Fruit fly (Drosophila melanogaster) whole organism, embryonic: ENCODE results near the gene Sqor.
A peak's percentile ranks its signal among the peaks of the same experiment; 100 is the strongest.

ENCODE experiments used
- Antp ChIP-seq: fragments of 200-800 bp; sonication (Bioruptor generic); optimal IDR thresholded peaks from 3 replicates; lab custom pipeline; 2016; ENCODE audit warnings: missing biosample characterization, missing genetic modification characterization
- Bdp1 ChIP-seq: fragments of 200-800 bp; sonication (Bioruptor generic); optimal IDR thresholded peaks from 3 replicates; lab custom pipeline; 2016; ENCODE audit warnings: missing biosample characterization, missing genetic modification characterization
- CG13287 ChIP-seq: fragments of 200-800 bp; sonication (Bioruptor generic); IDR thresholded peaks from 2 replicates; pipeline ENCODE4 v1.3.6; 2022; ENCODE audit warnings: missing biosample characterization, missing genetic modification characterization; ENCODE audit not compliant: partially characterized antibody
- CG13775 ChIP-seq: fragments of 200-800 bp; sonication (Bioruptor generic); optimal IDR thresholded peaks from 3 replicates; lab custom pipeline; 2017; ENCODE audit warnings: missing biosample characterization, mild to moderate bottlenecking, missing genetic modification characterization
- CG13894 ChIP-seq: fragments of 200-800 bp; sonication (Bioruptor generic); optimal IDR thresholded peaks from 3 replicates; lab custom pipeline; 2018; ENCODE audit warnings: missing biosample characterization, mild to moderate bottlenecking, missing genetic modification characterization, moderate library complexity
- CG15514 ChIP-seq: fragments of 200-800 bp; sonication (Bioruptor generic); optimal IDR thresholded peaks from 3 replicates; lab custom pipeline; 2017; ENCODE audit warnings: missing biosample characterization, missing genetic modification characterization, mild to moderate bottlenecking, moderate library complexity, missing genetic modification reagents
- CG1832 ChIP-seq: fragments of 200-800 bp; sonication (Bioruptor generic); optimal IDR thresholded peaks from 2 replicates; lab custom pipeline; 2017; ENCODE audit warnings: missing biosample characterization, mild to moderate bottlenecking, missing genetic modification characterization, inconsistent platforms
- CG2889 ChIP-seq: fragments of 200-800 bp; sonication (Bioruptor generic); IDR thresholded peaks from 3 replicates; pipeline ENCODE4 v1.3.6; 2022; ENCODE audit warnings: missing biosample characterization, missing genetic modification characterization
- CG43689 ChIP-seq: fragments of 200-800 bp; sonication (Bioruptor generic); IDR thresholded peaks from 2 replicates; pipeline ENCODE4 v1.3.6; 2022; ENCODE audit warnings: missing biosample characterization, missing genetic modification characterization
- CG4424 ChIP-seq: fragments of 200-800 bp; sonication (Bioruptor generic); optimal IDR thresholded peaks from 3 replicates; lab custom pipeline; 2016; ENCODE audit warnings: missing biosample characterization, missing genetic modification characterization
- CG4730 ChIP-seq: fragments of 200-800 bp; sonication (Bioruptor generic); IDR thresholded peaks from 2 replicates; pipeline ENCODE4 v1.3.6; 2022; ENCODE audit warnings: missing biosample characterization, missing genetic modification characterization
- CG5953 ChIP-seq: fragments of 200-800 bp; sonication (Bioruptor generic); IDR thresholded peaks from 2 replicates; pipeline ENCODE4 v1.3.6; 2022; ENCODE audit warnings: missing biosample characterization, missing genetic modification characterization
- CG7745 ChIP-seq: fragments of 200-800 bp; sonication (Bioruptor generic); optimal IDR thresholded peaks from 2 replicates; lab custom pipeline; 2018; ENCODE audit warnings: missing biosample characterization, mild to moderate bottlenecking, missing genetic modification characterization, moderate library complexity
- CG7963 ChIP-seq: fragments of 200-800 bp; sonication (Bioruptor generic); IDR thresholded peaks from 3 replicates; pipeline ENCODE4 v1.3.6; 2022; ENCODE audit warnings: missing biosample characterization, missing genetic modification characterization; ENCODE audit not compliant: partially characterized antibody
- CG8089 ChIP-seq: fragments of 200-800 bp; sonication (Bioruptor generic); optimal IDR thresholded peaks from 3 replicates; lab custom pipeline; 2016; ENCODE audit warnings: missing biosample characterization, missing genetic modification characterization
- CG8359 ChIP-seq: fragments of 200-800 bp; sonication (Bioruptor generic); optimal IDR thresholded peaks from 2 replicates; lab custom pipeline; 2017; ENCODE audit warnings: missing biosample characterization, mild to moderate bottlenecking, missing genetic modification characterization, borderline replicate concordance
- CG8388 ChIP-seq: fragments of 200-800 bp; sonication (Bioruptor generic); optimal IDR thresholded peaks from 2 replicates; lab custom pipeline; 2019; ENCODE audit warnings: missing biosample characterization, mild to moderate bottlenecking, missing genetic modification characterization, moderate library complexity
- CG8765 ChIP-seq: fragments of 200-800 bp; sonication (Bioruptor generic); IDR thresholded peaks from 2 replicates; pipeline ENCODE4 v1.3.6; 2022; ENCODE audit warnings: missing biosample characterization, missing genetic modification characterization
- CG8924 ChIP-seq: fragments of 200-800 bp; optimal IDR thresholded peaks from 3 replicates; lab custom pipeline; 2019; ENCODE audit warnings: missing biosample characterization, mild to moderate bottlenecking, missing genetic modification characterization, moderate library complexity
- CG9609 ChIP-seq: fragments of 200-800 bp; sonication (Bioruptor generic); optimal IDR thresholded peaks from 3 replicates; lab custom pipeline; 2016; ENCODE audit warnings: missing biosample characterization, missing genetic modification characterization
- CHES-1-like ChIP-seq: fragments of 200-800 bp; sonication (Bioruptor generic); optimal IDR thresholded peaks from 2 replicates; lab custom pipeline; 2016; ENCODE audit warnings: missing biosample characterization, missing genetic modification characterization
- Dek ChIP-seq: fragments of 200-800 bp; sonication (Bioruptor generic); optimal IDR thresholded peaks from 3 replicates; lab custom pipeline; 2019; ENCODE audit warnings: missing biosample characterization, mild to moderate bottlenecking, missing genetic modification characterization, moderate library complexity
- Dip3 ChIP-seq: fragments of 200-800 bp; sonication (Bioruptor generic); optimal IDR thresholded peaks from 3 replicates; lab custom pipeline; 2016; ENCODE audit warnings: missing biosample characterization, missing genetic modification characterization
- Dll ChIP-seq: fragments of 200-800 bp; sonication (Bioruptor generic); IDR thresholded peaks from 4 replicates; pipeline ENCODE4 v1.3.6; 2022; ENCODE audit warnings: missing biosample characterization, missing genetic modification characterization; ENCODE audit not compliant: partially characterized antibody
- Drgx ChIP-seq: fragments of 200-800 bp; sonication (Bioruptor generic); IDR thresholded peaks from 2 replicates; pipeline ENCODE4 v1.3.6; 2022; ENCODE audit warnings: missing biosample characterization, missing genetic modification characterization
- ERR ChIP-seq: fragments of 200-800 bp; sonication (Bioruptor generic); optimal IDR thresholded peaks from 2 replicates; lab custom pipeline; 2016; ENCODE audit warnings: missing biosample characterization, missing genetic modification characterization
- Gsc ChIP-seq: fragments of 200-800 bp; sonication (Bioruptor generic); IDR thresholded peaks from 2 replicates; pipeline ENCODE4 v1.3.6; 2022; ENCODE audit warnings: missing biosample characterization, missing genetic modification characterization
- H15 ChIP-seq: fragments of 200-800 bp; sonication (Bioruptor generic); IDR thresholded peaks from 3 replicates; pipeline ENCODE4 v1.3.6; 2022; ENCODE audit warnings: missing biosample characterization, missing genetic modification characterization
- NFAT ChIP-seq: fragments of 200-800 bp; sonication (Bioruptor generic); IDR thresholded peaks from 2 replicates; pipeline ENCODE4 v1.3.6; 2022; ENCODE audit warnings: missing biosample characterization, missing genetic modification characterization
- Pdp1 ChIP-seq, 2 experiments: fragments of 200-800 bp; sonication (Bioruptor generic); optimal IDR thresholded peaks; 3 replicates each; lab custom pipeline; 2016; ENCODE audit warnings: missing biosample characterization in 2 of 2, missing genetic modification characterization in 2 of 2, mild to moderate bottlenecking in 1 of 2, moderate library complexity in 1 of 2
- Six4 ChIP-seq: fragments of 200-800 bp; sonication (Bioruptor generic); optimal IDR thresholded peaks from 2 replicates; lab custom pipeline; 2016; ENCODE audit warnings: missing biosample characterization, missing genetic modification characterization
- al ChIP-seq: fragments of 200-800 bp; sonication (Bioruptor generic); IDR thresholded peaks from 2 replicates; pipeline ENCODE4 v1.3.6; 2022; ENCODE audit warnings: missing biosample characterization, missing genetic modification characterization
- bcd ChIP-seq: fragments of 200-800 bp; sonication (Bioruptor generic); optimal IDR thresholded peaks from 2 replicates; lab custom pipeline; 2017; ENCODE audit warnings: missing biosample characterization, mild to moderate bottlenecking, missing genetic modification characterization
- br ChIP-seq: fragments of >200 bp; optimal IDR thresholded peaks from 2 replicates; lab custom pipeline; 2017
- disco-r ChIP-seq: fragments of 200-800 bp; sonication (Bioruptor generic); optimal IDR thresholded peaks from 2 replicates; lab custom pipeline; 2016; ENCODE audit warnings: missing biosample characterization, missing genetic modification characterization
- dmrt99B ChIP-seq: fragments of 200-800 bp; sonication (Bioruptor generic); optimal IDR thresholded peaks from 2 replicates; lab custom pipeline; 2018; ENCODE audit warnings: missing biosample characterization, mild to moderate bottlenecking, missing genetic modification characterization, moderate library complexity
- fd3F ChIP-seq: fragments of 200-800 bp; sonication (Bioruptor generic); optimal IDR thresholded peaks from 2 replicates; lab custom pipeline; 2018; ENCODE audit warnings: missing biosample characterization, mild to moderate bottlenecking, missing genetic modification characterization, moderate library complexity
- gem ChIP-seq: fragments of 200-800 bp; sonication (Bioruptor generic); optimal IDR thresholded peaks from 2 replicates; lab custom pipeline; 2019; ENCODE audit warnings: missing biosample characterization, mild to moderate bottlenecking, missing genetic modification characterization, moderate library complexity
- gsb ChIP-seq: fragments of 200-800 bp; sonication (Bioruptor generic); IDR thresholded peaks from 2 replicates; pipeline ENCODE4 v1.3.6; 2022; ENCODE audit warnings: missing biosample characterization, missing genetic modification characterization
- jing ChIP-seq: fragments of 200-800 bp; sonication (Bioruptor generic); optimal IDR thresholded peaks from 2 replicates; lab custom pipeline; 2018; ENCODE audit warnings: missing biosample characterization, mild to moderate bottlenecking, missing genetic modification characterization
- kay ChIP-seq: fragments of 200-800 bp; sonication (Bioruptor generic); optimal IDR thresholded peaks from 2 replicates; lab custom pipeline; 2016; ENCODE audit warnings: missing biosample characterization, missing genetic modification characterization
- lov ChIP-seq, 2 experiments: fragments of 200-800 bp in 1 of 2; fragments of >200 bp in 1 of 2; sonication (Bioruptor generic) in 1 of 2; IDR thresholded peaks in 1 of 2; optimal IDR thresholded peaks in 1 of 2; 2 replicates in 1 of 2; 3 replicates in 1 of 2; pipeline versions ENCODE4 v1.3.6 to Lab custom; 2017 to 2022; ENCODE audit warnings: missing biosample characterization in 1 of 2, missing genetic modification characterization in 1 of 2
- onecut ChIP-seq: fragments of 200-800 bp; sonication (Bioruptor generic); IDR thresholded peaks from 2 replicates; pipeline ENCODE4 v1.3.6; 2022; ENCODE audit warnings: missing biosample characterization, missing genetic modification characterization
- peb ChIP-seq: fragments of 200-800 bp; sonication (Bioruptor generic); IDR thresholded peaks from 2 replicates; pipeline ENCODE4 v1.3.6; 2022; ENCODE audit warnings: missing biosample characterization, missing genetic modification characterization
- pfk ChIP-seq: fragments of 200-800 bp; sonication (Bioruptor generic); optimal IDR thresholded peaks from 2 replicates; lab custom pipeline; 2018; ENCODE audit warnings: missing biosample characterization, mild to moderate bottlenecking, missing genetic modification characterization, moderate library complexity
- phol ChIP-seq: fragments of 200-800 bp; sonication (Bioruptor generic); optimal IDR thresholded peaks from 3 replicates; lab custom pipeline; 2018; ENCODE audit warnings: missing biosample characterization, mild to moderate bottlenecking, missing genetic modification characterization, moderate library complexity
- repo ChIP-seq: fragments of 200-800 bp; sonication (Bioruptor generic); optimal IDR thresholded peaks from 2 replicates; lab custom pipeline; 2016; ENCODE audit warnings: missing biosample characterization, missing genetic modification characterization
- sens ChIP-seq: fragments of 200-800 bp; sonication (Bioruptor generic); peaks from one replicate; lab custom pipeline; 2016; ENCODE audit warnings: missing biosample characterization, missing genetic modification characterization
- stc ChIP-seq: fragments of 200-800 bp; sonication (Bioruptor generic); IDR thresholded peaks from 2 replicates; pipeline ENCODE4 v1.3.6; 2022; ENCODE audit warnings: missing biosample characterization, missing genetic modification characterization
- trh ChIP-seq: fragments of 200-800 bp; sonication (Bioruptor generic); optimal IDR thresholded peaks from 2 replicates; lab custom pipeline; 2016; ENCODE audit warnings: missing biosample characterization, missing genetic modification characterization
- usp ChIP-seq: fragments of >200 bp; optimal IDR thresholded peaks from 2 replicates; lab custom pipeline; 2017; ENCODE audit warnings: missing biosample characterization, missing genetic modification characterization
- zfh2 ChIP-seq: fragments of 200-800 bp; sonication (Bioruptor generic); optimal IDR thresholded peaks from 2 replicates; lab custom pipeline; 2016; ENCODE audit warnings: missing biosample characterization, missing genetic modification characterization

Gene Sqor

dm6 chr3L:4282627-4283026 is 42.7 kb downstream of the Sqor start, which contains the start of gene CG11583 (continued):
- TF ChIP-seq peb (GFP tag; lab: Robert Waterston, UW) (no peak), pfk (GFP tag; lab: Kevin White, UChicago) (no peak), Drgx (no peak), usp (no peak), trh (GFP tag; lab: Kevin White, UChicago) (no peak), CG4730 (GFP tag; lab: Robert Waterston, UW) (no peak), CG8089 (GFP tag; lab: Kevin White, UChicago) (no peak), Dek (tag; lab: Kevin White, UChicago) (peak; percentile 1), CHES-1-like (GFP tag; lab: Kevin White, UChicago) (peak; percentile 60), CG8924 (peak; percentile 21), CG5953 (GFP tag; lab: Robert Waterston, UW) (no peak), CG2889 (GFP tag; lab: Robert Waterston, UW) (no peak), onecut (no peak), dmrt99B (tag; lab: Kevin White, UChicago) (no peak), CG13287 (peak; percentile 38; the same call in 1 of the 2 replicates), CG9609 (GFP tag; lab: Kevin White, UChicago) (peak; percentile 38), Six4 (GFP tag; lab: Kevin White, UChicago) (no peak), Dip3 (GFP tag; lab: Kevin White, UChicago) (peak; percentile 54), CG4424 (GFP tag; lab: Kevin White, UChicago) (peak; percentile 23), gem (tag; lab: Kevin White, UChicago) (no peak), lov (optimal IDR thresholded peaks at IDR 0.05; lab: Kevin White, UChicago) (no peak), lov (GFP tag; IDR thresholded peaks at IDR 0.05; lab: Robert Waterston, UW) (no peak), stc (GFP tag; lab: Robert Waterston, UW) (no peak), jing (GFP tag; lab: Kevin White, UChicago) (no peak), CG15514 (GFP tag; lab: Kevin White, UChicago) (peak; percentile 97), Dll (GFP tag; lab: Robert Waterston, UW) (no peak; the same call in 3 of the 4 replicates), phol (tag; lab: Kevin White, UChicago) (peak; percentile 54), ERR (GFP tag; lab: Kevin White, UChicago) (no peak), CG7745 (tag; lab: Kevin White, UChicago) (no peak), CG8765 (no peak), Bdp1 (GFP tag; lab: Kevin White, UChicago) (no peak), CG8388 (GFP tag; lab: Kevin White, UChicago) (no peak), CG43689 (no peak), H15 (GFP tag; lab: Robert Waterston, UW) (no peak), CG1832 (GFP tag; lab: Kevin White, UChicago) (no peak), kay (no peak), Antp (GFP tag; lab: Kevin White, UChicago) (peak; percentile 44), fd3F (GFP tag; lab: Kevin White, UChicago) (no peak), Gsc (GFP tag; lab: Robert Waterston, UW) (no peak), Pdp1 (GFP tag; optimal IDR thresholded peaks at IDR 0.05; lab: Kevin White, UChicago) (peak in 1 of 2 experiments; percentile 28), gsb (no peak), bcd (peak; percentile 31), sens (GFP tag; lab: Kevin White, UChicago) (peak; percentile 93), repo (GFP tag; lab: Kevin White, UChicago) (peak; percentile 14), NFAT (GFP tag; lab: Robert Waterston, UW) (peak; percentile 48; the same call in 1 of the 2 replicates), CG13894 (no peak), disco-r (no peak), CG13775 (no peak), zfh2 (peak; percentile 51), br (lab: Kevin White, UChicago) (no peak), CG8359 (GFP tag; lab: Kevin White, UChicago) (no peak), CG7963 (GFP tag; lab: Robert Waterston, UW) (no peak), al (GFP tag; lab: Robert Waterston, UW) (no peak)
